Fruit fly (Drosophila melanogaster) whole organism, embryonic: ENCODE results near the gene foxo.

Experiments used
- Ada2b ChIP-seq: fragments of 200-800 bp; sonication (Bioruptor generic); IDR thresholded peaks from 2 replicates; pipeline ENCODE4 v1.3.6; 2022; ENCODE audit warnings: missing biosample characterization, missing genetic modification characterization
- CG12299 ChIP-seq: fragments of 200-800 bp; sonication (Bioruptor generic); optimal IDR thresholded peaks from 2 replicates; lab custom pipeline; 2018; ENCODE audit warnings: missing biosample characterization, mild to moderate bottlenecking, missing genetic modification characterization
- CG13624 ChIP-seq: fragments of 200-800 bp; sonication (Bioruptor generic); optimal IDR thresholded peaks from 2 replicates; lab custom pipeline; 2016; ENCODE audit warnings: missing biosample characterization, missing genetic modification characterization
- CG15269 ChIP-seq: fragments of 200-800 bp; sonication (Bioruptor generic); optimal IDR thresholded peaks from 2 replicates; lab custom pipeline; 2018; ENCODE audit warnings: missing biosample characterization, mild to moderate bottlenecking, missing genetic modification characterization, moderate library complexity
- CG1832 ChIP-seq: fragments of 200-800 bp; sonication (Bioruptor generic); optimal IDR thresholded peaks from 2 replicates; lab custom pipeline; 2017; ENCODE audit warnings: missing biosample characterization, mild to moderate bottlenecking, missing genetic modification characterization, inconsistent platforms
- CG18476 ChIP-seq: fragments of 200-800 bp; sonication (Bioruptor generic); optimal IDR thresholded peaks from 2 replicates; lab custom pipeline; 2016; ENCODE audit warnings: missing biosample characterization, mild to moderate bottlenecking, missing genetic modification characterization
- CG2889 ChIP-seq: fragments of 200-800 bp; sonication (Bioruptor generic); IDR thresholded peaks from 3 replicates; pipeline ENCODE4 v1.3.6; 2022; ENCODE audit warnings: missing biosample characterization, missing genetic modification characterization
- CG31388 ChIP-seq: fragments of 200-800 bp; sonication (Bioruptor generic); optimal IDR thresholded peaks from 2 replicates; lab custom pipeline; 2016; ENCODE audit warnings: missing biosample characterization, missing genetic modification characterization
- CG33213 ChIP-seq: fragments of 200-800 bp; sonication (Bioruptor generic); optimal IDR thresholded peaks from 3 replicates; lab custom pipeline; 2016; ENCODE audit warnings: missing biosample characterization, missing genetic modification characterization
- CG33557 ChIP-seq: fragments of 200-800 bp; sonication (Bioruptor generic); optimal IDR thresholded peaks from 2 replicates; lab custom pipeline; 2019; ENCODE audit warnings: missing biosample characterization, mild to moderate bottlenecking, missing genetic modification characterization, moderate library complexity
- CG3726 ChIP-seq: fragments of 200-800 bp; sonication (Bioruptor generic); IDR thresholded peaks from 3 replicates; pipeline ENCODE4, ENCODE4 v1.3.6; 2022; ENCODE audit warnings: missing biosample characterization, missing genetic modification characterization
- CG4282 ChIP-seq: fragments of 200-800 bp; sonication (Bioruptor generic); optimal IDR thresholded peaks from 2 replicates; lab custom pipeline; 2016; ENCODE audit warnings: missing biosample characterization, missing genetic modification characterization
- CG4617 ChIP-seq: fragments of 200-800 bp; sonication (Bioruptor generic); optimal IDR thresholded peaks from 3 replicates; lab custom pipeline; 2016; ENCODE audit warnings: missing biosample characterization, missing genetic modification characterization, borderline replicate concordance
- CG5245 ChIP-seq: fragments of 200-800 bp; sonication (Bioruptor generic); optimal IDR thresholded peaks from 3 replicates; lab custom pipeline; 2016; ENCODE audit warnings: missing biosample characterization, missing genetic modification characterization
- CG5953 ChIP-seq: fragments of 200-800 bp; sonication (Bioruptor generic); IDR thresholded peaks from 2 replicates; pipeline ENCODE4 v1.3.6; 2022; ENCODE audit warnings: missing biosample characterization, missing genetic modification characterization
- CG7556 ChIP-seq: fragments of 200-800 bp; sonication (Bioruptor generic); optimal IDR thresholded peaks from 2 replicates; lab custom pipeline; 2017; ENCODE audit warnings: missing biosample characterization, mild to moderate bottlenecking, missing genetic modification characterization
- CG7963 ChIP-seq: fragments of 200-800 bp; sonication (Bioruptor generic); IDR thresholded peaks from 3 replicates; pipeline ENCODE4 v1.3.6; 2022; ENCODE audit warnings: missing biosample characterization, missing genetic modification characterization; ENCODE audit not compliant: partially characterized antibody
- CG9609 ChIP-seq: fragments of 200-800 bp; sonication (Bioruptor generic); optimal IDR thresholded peaks from 3 replicates; lab custom pipeline; 2016; ENCODE audit warnings: missing biosample characterization, missing genetic modification characterization
- CG9817 ChIP-seq: fragments of 200-800 bp; sonication (Bioruptor generic); optimal IDR thresholded peaks from 2 replicates; lab custom pipeline; 2018; ENCODE audit warnings: missing biosample characterization, mild to moderate bottlenecking, missing genetic modification characterization, moderate library complexity
- CrebB ChIP-seq: fragments of 200-800 bp; sonication (Bioruptor generic); optimal IDR thresholded peaks from 3 replicates; lab custom pipeline; 2018; ENCODE audit warnings: missing biosample characterization, mild to moderate bottlenecking, missing genetic modification characterization
- D ChIP-seq, 2 experiments: fragments of 200-800 bp in 1 of 2; fragments of >200 bp in 1 of 2; sonication (Bioruptor generic) in 1 of 2; optimal IDR thresholded peaks; 2 replicates in 1 of 2; 3 replicates in 1 of 2; lab custom pipeline; 2017; ENCODE audit warnings: mild to moderate bottlenecking in 1 of 2, missing biosample characterization in 1 of 2, missing genetic modification characterization in 1 of 2, missing genetic modification reagents in 1 of 2
- Dip2 ChIP-seq: fragments of 200-800 bp; sonication (Bioruptor generic); IDR thresholded peaks from 2 replicates; pipeline ENCODE4 v1.3.6; 2022; ENCODE audit warnings: missing biosample characterization, missing genetic modification characterization
- Fer3 ChIP-seq: fragments of 200-800 bp; sonication (Bioruptor generic); optimal IDR thresholded peaks from 2 replicates; lab custom pipeline; 2018; ENCODE audit warnings: missing biosample characterization, mild to moderate bottlenecking, missing genetic modification characterization, moderate library complexity
- Kr ChIP-seq: fragments of 200-800 bp; sonication (Bioruptor generic); optimal IDR thresholded peaks from 2 replicates; lab custom pipeline; 2017; ENCODE audit warnings: missing biosample characterization, mild to moderate bottlenecking, missing genetic modification characterization
- Med ChIP-seq: fragments of 200-800 bp; sonication (Bioruptor generic); peaks from one replicate; lab custom pipeline; 2016; ENCODE audit warnings: missing biosample characterization, missing genetic modification characterization, mild to moderate bottlenecking, inconsistent platforms, moderate library complexity
- Ravus ChIP-seq: fragments of 200-800 bp; sonication (Bioruptor generic); IDR thresholded peaks from 2 replicates; pipeline ENCODE4 v1.3.6; 2022; ENCODE audit warnings: missing biosample characterization, missing genetic modification characterization
- bab2 ChIP-seq: fragments of 200-800 bp; sonication (Bioruptor generic); optimal IDR thresholded peaks from 2 replicates; lab custom pipeline; 2016; ENCODE audit warnings: missing biosample characterization, missing genetic modification characterization
- bigmax ChIP-seq: fragments of 200-800 bp; sonication (Bioruptor generic); optimal IDR thresholded peaks from 2 replicates; lab custom pipeline; 2018; ENCODE audit warnings: missing biosample characterization, mild to moderate bottlenecking, missing genetic modification characterization
- btn ChIP-seq: fragments of 200-800 bp; sonication (Bioruptor generic); optimal IDR thresholded peaks from 2 replicates; lab custom pipeline; 2016; ENCODE audit warnings: missing biosample characterization, missing genetic modification characterization
- ci ChIP-seq: fragments of 200-800 bp; sonication (Bioruptor generic); IDR thresholded peaks from 3 replicates; pipeline ENCODE4 v1.3.6; 2022; ENCODE audit warnings: missing biosample characterization, missing genetic modification characterization
- exex ChIP-seq: fragments of 200-800 bp; sonication (Bioruptor generic); optimal IDR thresholded peaks from 4 replicates; lab custom pipeline; 2018; ENCODE audit warnings: missing biosample characterization, mild to moderate bottlenecking, missing genetic modification characterization, moderate library complexity
- gro ChIP-seq: fragments of 200-800 bp; sonication (Bioruptor generic); optimal IDR thresholded peaks from 2 replicates; lab custom pipeline; 2016; ENCODE audit warnings: missing biosample characterization, missing genetic modification characterization
- hb ChIP-seq: fragments of 200-800 bp; sonication (Bioruptor generic); IDR thresholded peaks from 3 replicates; pipeline ENCODE4 v1.3.6; 2022; ENCODE audit warnings: missing biosample characterization, missing genetic modification characterization; ENCODE audit not compliant: partially characterized antibody
- maf-S ChIP-seq: fragments of 200-800 bp; sonication (Bioruptor generic); optimal IDR thresholded peaks from 2 replicates; lab custom pipeline; 2016; ENCODE audit warnings: missing biosample characterization, missing genetic modification characterization
- pfk ChIP-seq: fragments of 200-800 bp; sonication (Bioruptor generic); optimal IDR thresholded peaks from 2 replicates; lab custom pipeline; 2018; ENCODE audit warnings: missing biosample characterization, mild to moderate bottlenecking, missing genetic modification characterization, moderate library complexity
- psq ChIP-seq: fragments of 200-800 bp; sonication (Bioruptor generic); optimal IDR thresholded peaks from 2 replicates; lab custom pipeline; 2017; ENCODE audit warnings: missing biosample characterization, missing genetic modification characterization
- run ChIP-seq: fragments of 200-800 bp; sonication (Bioruptor generic); optimal IDR thresholded peaks from 3 replicates; lab custom pipeline; 2018; ENCODE audit warnings: missing biosample characterization, mild to moderate bottlenecking, missing genetic modification characterization
- sima ChIP-seq: fragments of 200-800 bp; sonication (Bioruptor generic); optimal IDR thresholded peaks from 2 replicates; lab custom pipeline; 2016; ENCODE audit warnings: missing biosample characterization, missing genetic modification characterization
- twi ChIP-seq: fragments of 200-800 bp; optimal IDR thresholded peaks from 2 replicates; lab custom pipeline; 2019; ENCODE audit warnings: missing biosample characterization, mild to moderate bottlenecking, missing genetic modification characterization, moderate library complexity
- yki ChIP-seq: fragments of >200 bp; optimal IDR thresholded peaks from 3 replicates; lab custom pipeline; 2018

Gene foxo

DNA sequence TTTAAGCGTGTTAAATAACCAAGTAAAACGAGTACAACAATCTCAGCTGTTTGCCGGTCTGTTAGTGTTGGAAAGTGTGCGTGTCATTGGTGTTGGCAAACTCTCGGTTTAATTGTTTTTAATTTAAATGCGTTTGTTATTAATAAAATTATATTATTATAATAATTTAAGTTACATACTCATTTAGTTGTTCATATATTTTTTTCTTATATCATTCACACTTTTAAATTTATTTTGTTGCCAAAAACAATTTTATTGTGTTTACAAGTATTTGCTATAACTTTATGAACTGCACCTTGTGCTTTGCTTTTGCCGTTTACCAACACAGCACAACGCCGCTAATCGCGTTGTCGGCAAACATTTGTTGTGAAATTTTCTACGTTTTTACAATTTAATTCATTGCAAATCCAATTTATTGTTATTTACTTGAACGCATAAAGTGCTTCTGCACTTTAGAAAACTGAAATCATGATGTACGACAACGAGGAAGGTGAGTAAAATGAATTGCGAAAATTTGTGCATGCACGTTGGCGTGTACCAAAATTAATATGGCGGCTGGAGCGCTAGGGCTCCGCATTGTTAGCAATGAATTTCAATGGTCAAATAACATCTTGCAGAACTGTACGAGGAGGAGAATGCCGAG is 68.9 kb downstream of the foxo start, which contains the start of the genes 140up and Polr2B (continued):
- TF ChIP-seq hb (GFP tag; lab: Robert Waterston, UW) (no peak), exex (peak; percentile 73), Fer3 (tag; lab: Kevin White, UChicago) (peak; percentile 94), twi (tag; lab: Kevin White, UChicago) (peak; percentile 90), bigmax (GFP tag; lab: Kevin White, UChicago) (peak; percentile 3), CG18476 (GFP tag; lab: Kevin White, UChicago) (peak; percentile 93), CG12299 (tag; lab: Kevin White, UChicago) (peak; percentile 86), btn (GFP tag; lab: Kevin White, UChicago) (peak; percentile 20), CG5245 (GFP tag; lab: Kevin White, UChicago) (peak; percentile 83), run (tag; lab: Kevin White, UChicago) (peak; percentile 63), CG13624 (GFP tag; lab: Kevin White, UChicago) (peak; percentile 80), maf-S (GFP tag; lab: Kevin White, UChicago) (peak; percentile 75), gro (peak; percentile 70), CG4617 (peak; percentile 96), CG5953 (peak; percentile 59), pfk (GFP tag; lab: Kevin White, UChicago) (no peak), CG7963 (GFP tag; lab: Robert Waterston, UW) (no peak), CG2889 (GFP tag; lab: Robert Waterston, UW) (peak; percentile 89), CG33557 (peak; percentile 93), CG31388 (GFP tag; lab: Kevin White, UChicago) (peak; percentile 81), CG1832 (GFP tag; lab: Kevin White, UChicago) (no peak), yki (no peak), bab2 (GFP tag; lab: Kevin White, UChicago) (peak; percentile 79), Ravus (peak; percentile 80), CG15269 (peak; percentile 93), psq (GFP tag; lab: Kevin White, UChicago) (peak; percentile 84), Dip2 (peak; percentile 44; the same call in 1 of the 2 replicates), Med (GFP tag; lab: Kevin White, UChicago) (peak; percentile 96), CrebB (tag; lab: Kevin White, UChicago) (peak; percentile 76), CG9609 (GFP tag; lab: Kevin White, UChicago) (peak; percentile 79), CG33213 (GFP tag; lab: Kevin White, UChicago) (peak; percentile 70), D (optimal IDR thresholded peaks at IDR 0.05; lab: Kevin White, UChicago) (no peak), D (GFP tag; optimal IDR thresholded peaks at IDR 0.05; lab: Kevin White, UChicago) (peak; percentile 84), Kr (GFP tag; lab: Kevin White, UChicago) (no peak), sima (no peak), CG9817 (tag; lab: Kevin White, UChicago) (peak; percentile 95), ci (peak; percentile 84), Ada2b (GFP tag; lab: Robert Waterston, UW) (peak; percentile 88), CG4282 (peak; percentile 46), CG7556 (GFP tag; lab: Kevin White, UChicago) (peak; percentile 92)
- TF ChIP-seq, all 482 proteins: peak for 406

- TF ChIP-seq CG33557 (no peak), CG3726 (GFP tag; lab: Robert Waterston, UW) (0 out of 3 replicates have a peak, but pooled peaks have one; percentile 11)
- TF ChIP-seq, all 482 proteins: peak for 1
Observed at dm6 chr3R:14131972-14132371, 75.2 kb downstream of the foxo start, which contains the start of gene CG14356. Gene CG14356 (minus strand): TSS chr3R:14132072.
